Worm (Caenorhabditis elegans) whole organism, L4 larva: ENCODE data around the gene rcat-1.

Source experiments
- D1046.2 ChIP-seq: fragments of 200-800 bp; sonication (Bioruptor generic); IDR thresholded peaks from 2 replicates; pipeline ENCODE4 v1.3.6; 2022; ENCODE audit warnings: missing genetic modification characterization, missing compliant biosample characterization
- T20F7.1 ChIP-seq: fragments of 200-800 bp; sonication (Bioruptor generic); optimal IDR thresholded peaks from 2 replicates; lab custom pipeline; 2018; ENCODE audit warnings: mild to moderate bottlenecking, missing genetic modification characterization, missing compliant biosample characterization
- Y48G9A.11 ChIP-seq: fragments of 200-800 bp; sonication (Bioruptor generic); IDR thresholded peaks from 2 replicates; pipeline ENCODE4 v1.3.6; 2022; ENCODE audit warnings: missing genetic modification reagents, missing genetic modification characterization, missing compliant biosample characterization
- Y5F2A.4 ChIP-seq: fragments of 200-800 bp; sonication (Bioruptor generic); optimal IDR thresholded peaks from 2 replicates; lab custom pipeline; 2018; ENCODE audit warnings: mild to moderate bottlenecking, missing genetic modification characterization, missing compliant biosample characterization
- Y75B8A.6 ChIP-seq: fragments of 200-800 bp; sonication (Bioruptor generic); IDR thresholded peaks from 2 replicates; pipeline ENCODE4 v1.3.6; 2022; ENCODE audit warnings: missing genetic modification reagents, missing genetic modification characterization, missing compliant biosample characterization
- aly-2 ChIP-seq: sonication (generic microtip); optimal IDR thresholded peaks from 2 replicates; lab custom pipeline; 2018; ENCODE audit warnings: missing biosample characterization, missing genetic modification characterization
- arid-1 ChIP-seq: fragments of 200-800 bp; sonication (Bioruptor generic); conservative IDR thresholded peaks from 2 replicates; pipeline ENCODE4 v1.3.6; 2022; ENCODE audit warnings: missing genetic modification reagents, missing genetic modification characterization, missing compliant biosample characterization
- attf-4 ChIP-seq: sonication (generic microtip); optimal IDR thresholded peaks from 3 replicates; lab custom pipeline; 2017; ENCODE audit warnings: missing biosample characterization, missing genetic modification characterization
- ceh-20 ChIP-seq: fragments of 200-800 bp; sonication (Bioruptor generic); IDR thresholded peaks from 2 replicates; pipeline ENCODE4 v1.3.6; 2022; ENCODE audit warnings: missing genetic modification reagents, missing genetic modification characterization, missing compliant biosample characterization
- ceh-28 ChIP-seq: fragments of 150-350 bp; optimal IDR thresholded peaks from 2 replicates; lab custom pipeline; 2014; ENCODE audit warnings: missing biosample characterization, missing genetic modification reagents, missing genetic modification characterization
- ceh-32 ChIP-seq: sonication (generic microtip); optimal IDR thresholded peaks from 2 replicates; lab custom pipeline; 2016; ENCODE audit warnings: mild to moderate bottlenecking, missing genetic modification characterization, missing compliant biosample characterization; ENCODE audit not compliant: poor library complexity
- ceh-44 ChIP-seq: fragments of 200-800 bp; sonication (Bioruptor generic); IDR thresholded peaks from 2 replicates; pipeline ENCODE4 v1.3.6; 2022; ENCODE audit warnings: missing genetic modification reagents, missing genetic modification characterization, missing compliant biosample characterization
- ceh-82 ChIP-seq: sonication (generic microtip); optimal IDR thresholded peaks from 2 replicates; lab custom pipeline; 2017; ENCODE audit warnings: missing biosample characterization, missing genetic modification characterization
- ces-1 ChIP-seq: fragments of 150-350 bp; sonication (generic microtip); optimal IDR thresholded peaks from 4 replicates; lab custom pipeline; 2014; ENCODE audit warnings: missing biosample characterization, missing genetic modification reagents, missing genetic modification characterization
- cey-2 ChIP-seq: sonication (generic microtip); optimal IDR thresholded peaks from 3 replicates; lab custom pipeline; 2017; ENCODE audit warnings: missing genetic modification characterization, mild to moderate bottlenecking, missing compliant biosample characterization, antibody characterized with exemption, borderline replicate concordance; ENCODE audit not compliant: insufficient read depth
- daf-12 ChIP-seq: fragments of 150-350 bp; optimal IDR thresholded peaks from 2 replicates; lab custom pipeline; 2014; ENCODE audit warnings: missing biosample characterization, missing genetic modification reagents, missing genetic modification characterization
- daf-16 ChIP-seq, 3 experiments: sonication (generic microtip); optimal IDR thresholded peaks; 2 replicates each; lab custom pipeline; 2016 to 2017; ENCODE audit warnings: missing genetic modification characterization in 3 of 3, missing genetic modification reagents in 3 of 3, mild to moderate bottlenecking in 2 of 3, missing compliant biosample characterization in 2 of 3, missing biosample characterization in 1 of 3, moderate library complexity in 1 of 3
- dmd-6 ChIP-seq: fragments of 200-800 bp; sonication (Bioruptor generic); IDR thresholded peaks from 2 replicates; pipeline ENCODE4 v1.3.6; 2022; ENCODE audit warnings: missing genetic modification reagents, missing genetic modification characterization, missing compliant biosample characterization
- dmd-8 ChIP-seq: fragments of 200-800 bp; sonication (Bioruptor generic); IDR thresholded peaks from 2 replicates; pipeline ENCODE4 v1.3.6; 2022; ENCODE audit warnings: missing genetic modification characterization, missing compliant biosample characterization
- dmd-9 ChIP-seq: fragments of 200-800 bp; sonication (Bioruptor generic); IDR thresholded peaks from 2 replicates; pipeline ENCODE4 v1.3.6; 2022; ENCODE audit warnings: missing genetic modification reagents, missing genetic modification characterization, missing compliant biosample characterization
- dve-1 ChIP-seq: sonication (generic microtip); optimal IDR thresholded peaks from 2 replicates; lab custom pipeline; 2017; ENCODE audit warnings: antibody characterized with exemption, mild to moderate bottlenecking, missing genetic modification characterization, missing compliant biosample characterization; ENCODE audit not compliant: insufficient read depth
- fkh-10 ChIP-seq: fragments of 150-350 bp; optimal IDR thresholded peaks from 2 replicates; lab custom pipeline; 2014; ENCODE audit warnings: missing biosample characterization, missing genetic modification reagents, missing genetic modification characterization
- hlh-30 ChIP-seq: sonication (generic microtip); optimal IDR thresholded peaks from 2 replicates; lab custom pipeline; 2017; ENCODE audit warnings: antibody characterized with exemption, mild to moderate bottlenecking, missing genetic modification characterization, missing compliant biosample characterization; ENCODE audit not compliant: insufficient read depth
- lim-7 ChIP-seq: fragments of 200-800 bp; sonication (Bioruptor generic); IDR thresholded peaks from 2 replicates; pipeline ENCODE4 v1.3.6; 2022; ENCODE audit warnings: missing genetic modification characterization, missing compliant biosample characterization
- lin-1 ChIP-seq: fragments of 200-800 bp; sonication (Bioruptor generic); IDR thresholded peaks from 2 replicates; pipeline ENCODE4 v1.3.6; 2022; ENCODE audit warnings: missing genetic modification reagents, missing genetic modification characterization, missing compliant biosample characterization
- lin-13 ChIP-seq: fragments of 150-350 bp; optimal IDR thresholded peaks from 2 replicates; lab custom pipeline; 2014; ENCODE audit warnings: missing biosample characterization, missing genetic modification reagents, missing genetic modification characterization
- lir-3 ChIP-seq: sonication (generic microtip); optimal IDR thresholded peaks from 2 replicates; lab custom pipeline; 2016; ENCODE audit warnings: mild to moderate bottlenecking, missing genetic modification characterization, missing compliant biosample characterization
- lsy-2 ChIP-seq, 2 experiments: fragments of 150-350 bp in 1 of 2; sonication (generic microtip) in 1 of 2; optimal IDR thresholded peaks; 2 replicates each; lab custom pipeline; 2014 to 2017; ENCODE audit warnings: missing biosample characterization in 2 of 2, missing genetic modification characterization in 2 of 2
- madf-9 ChIP-seq: fragments of 200-800 bp; sonication (Bioruptor generic); conservative IDR thresholded peaks from 2 replicates; pipeline ENCODE4 v1.3.6; 2022; ENCODE audit warnings: missing genetic modification reagents, missing genetic modification characterization, missing compliant biosample characterization
- mep-1 ChIP-seq: fragments of 150-350 bp; sonication (generic microtip); optimal IDR thresholded peaks from 3 replicates; lab custom pipeline; 2014; ENCODE audit warnings: missing biosample characterization, missing genetic modification characterization
- mes-2 ChIP-seq: sonication (generic microtip); optimal IDR thresholded peaks from 2 replicates; lab custom pipeline; 2016; ENCODE audit warnings: missing genotype, mild to moderate bottlenecking, missing genetic modification characterization, missing compliant biosample characterization; ENCODE audit not compliant: poor library complexity, severe bottlenecking
- nhr-10 ChIP-seq: fragments of 150-350 bp; optimal IDR thresholded peaks from 2 replicates; lab custom pipeline; 2014; ENCODE audit warnings: missing biosample characterization, missing genetic modification characterization
- nhr-11 ChIP-seq: fragments of 150-350 bp; optimal IDR thresholded peaks from 2 replicates; lab custom pipeline; 2014; ENCODE audit warnings: missing biosample characterization, missing genetic modification characterization
- nhr-237 ChIP-seq: sonication (generic microtip); optimal IDR thresholded peaks from 2 replicates; lab custom pipeline; 2017; ENCODE audit warnings: missing biosample characterization, missing genetic modification characterization
- nhr-28 ChIP-seq: fragments of 150-350 bp; optimal IDR thresholded peaks from 2 replicates; lab custom pipeline; 2014; ENCODE audit warnings: missing biosample characterization, missing genetic modification characterization
- nhr-41 ChIP-seq: fragments of 200-800 bp; sonication (Bioruptor generic); IDR thresholded peaks from 2 replicates; pipeline ENCODE4 v1.3.6; 2022; ENCODE audit warnings: missing genetic modification reagents, missing genetic modification characterization, missing compliant biosample characterization
- nhr-42 ChIP-seq: fragments of 200-800 bp; sonication (Bioruptor generic); IDR thresholded peaks from 2 replicates; pipeline ENCODE4 v1.3.6; 2022; ENCODE audit warnings: missing genetic modification characterization, missing compliant biosample characterization
- nhr-6 ChIP-seq: fragments of 150-350 bp; optimal IDR thresholded peaks from 2 replicates; lab custom pipeline; 2014; ENCODE audit warnings: missing biosample characterization, missing genetic modification characterization
- pha-4 ChIP-seq, 2 experiments: fragments of 150-350 bp in 1 of 2; fragments of 200-800 bp in 1 of 2; sonication (Bioruptor generic) in 1 of 2; IDR thresholded peaks in 1 of 2; optimal IDR thresholded peaks in 1 of 2; 2 replicates each; pipeline versions ENCODE4 v1.3.6 to Lab custom; 2014 to 2022; ENCODE audit warnings: missing genetic modification characterization in 2 of 2, missing genetic modification reagents in 2 of 2, missing biosample characterization in 1 of 2, missing compliant biosample characterization in 1 of 2
- pqm-1 ChIP-seq: sonication (generic microtip); optimal IDR thresholded peaks from 2 replicates; lab custom pipeline; 2017; ENCODE audit warnings: missing biosample characterization, missing genetic modification characterization
- rbr-2 ChIP-seq: sonication (generic microtip); optimal IDR thresholded peaks from 2 replicates; lab custom pipeline; 2016; ENCODE audit warnings: missing genotype, missing genetic modification characterization, missing compliant biosample characterization
- saeg-2 ChIP-seq: fragments of 200-800 bp; sonication (Bioruptor generic); IDR thresholded peaks from 2 replicates; pipeline ENCODE4 v1.3.6; 2022; ENCODE audit warnings: missing genetic modification reagents, missing genetic modification characterization, missing compliant biosample characterization
- set-16 ChIP-seq: fragments of 200-800 bp; sonication (Bioruptor generic); IDR thresholded peaks from 2 replicates; pipeline ENCODE4 v1.3.6; 2022; ENCODE audit warnings: missing genetic modification reagents, missing genetic modification characterization, missing compliant biosample characterization
- skn-1 ChIP-seq: fragments of 150-350 bp; optimal IDR thresholded peaks from 2 replicates; lab custom pipeline; 2014; ENCODE audit warnings: missing biosample characterization, missing genetic modification characterization
- snpc-1.2 ChIP-seq: fragments of 200-800 bp; sonication (Bioruptor generic); IDR thresholded peaks from 2 replicates; pipeline ENCODE4 v1.3.6; 2022; ENCODE audit warnings: missing genetic modification reagents, missing genetic modification characterization, missing compliant biosample characterization
- tra-1 ChIP-seq: fragments of 200-800 bp; sonication (Bioruptor generic); IDR thresholded peaks from 2 replicates; pipeline ENCODE4 v1.3.6; 2022; ENCODE audit warnings: missing genetic modification reagents, missing genetic modification characterization, missing compliant biosample characterization
- zag-1 ChIP-seq: fragments of 150-350 bp; optimal IDR thresholded peaks from 2 replicates; lab custom pipeline; 2014; ENCODE audit warnings: missing biosample characterization, missing genetic modification characterization
- zfp-2 ChIP-seq: sonication (generic microtip); optimal IDR thresholded peaks from 2 replicates; lab custom pipeline; 2016; ENCODE audit warnings: mild to moderate bottlenecking, missing genetic modification characterization, missing compliant biosample characterization
- ztf-7 ChIP-seq: fragments of 150-350 bp; optimal IDR thresholded peaks from 2 replicates; lab custom pipeline; 2014; ENCODE audit warnings: missing biosample characterization, missing genetic modification characterization

Gene rcat-1

ce11 chrIV:262460-262859, 7.2 kb upstream of the rcat-1 start:
- no peak for TF ChIP-seq dve-1 (tag; lab: Kevin White, UChicago)
- TF ChIP-seq dmd-9 (GFP tag; lab: Robert Waterston, UW), result no peak
- no peak for TF ChIP-seq pha-4 (GFP tag; IDR thresholded peaks at IDR 0.05; lab: Robert Waterston, UW)
- TF ChIP-seq pha-4 (tag; optimal IDR thresholded peaks at IDR 0.05; lab: Kevin White, UChicago), result no peak
- TF ChIP-seq ceh-28 (tag; lab: Kevin White, UChicago), result no peak
- TF ChIP-seq nhr-10 (tag; lab: Kevin White, UChicago), result no peak
- no peak for TF ChIP-seq nhr-28 (tag; lab: Kevin White, UChicago)
- no peak for TF ChIP-seq daf-12
- no peak for TF ChIP-seq ces-1 (GFP tag; lab: Kevin White, UChicago)
- TF ChIP-seq lin-1 (GFP tag; lab: Robert Waterston, UW), result no peak
- no peak for TF ChIP-seq Y75B8A.6
- TF ChIP-seq nhr-11 (tag; lab: Kevin White, UChicago), result no peak
- no peak for TF ChIP-seq snpc-1.2 (GFP tag; lab: Robert Waterston, UW)
- TF ChIP-seq zag-1 (tag; lab: Kevin White, UChicago), result no peak
- TF ChIP-seq fkh-10 (GFP tag; lab: Kevin White, UChicago), result no peak
- no peak for TF ChIP-seq lin-13 (GFP tag; lab: Kevin White, UChicago)
- TF ChIP-seq hlh-30 (tag; lab: Kevin White, UChicago), result no peak
- TF ChIP-seq rbr-2 (tag; lab: Kevin White, UChicago), result no peak
- TF ChIP-seq dmd-8 (GFP tag; lab: Robert Waterston, UW), result no peak
- TF ChIP-seq lsy-2 (tag; optimal IDR thresholded peaks at IDR 0.05; lab: Kevin White, UChicago), result no peak

DNA sequence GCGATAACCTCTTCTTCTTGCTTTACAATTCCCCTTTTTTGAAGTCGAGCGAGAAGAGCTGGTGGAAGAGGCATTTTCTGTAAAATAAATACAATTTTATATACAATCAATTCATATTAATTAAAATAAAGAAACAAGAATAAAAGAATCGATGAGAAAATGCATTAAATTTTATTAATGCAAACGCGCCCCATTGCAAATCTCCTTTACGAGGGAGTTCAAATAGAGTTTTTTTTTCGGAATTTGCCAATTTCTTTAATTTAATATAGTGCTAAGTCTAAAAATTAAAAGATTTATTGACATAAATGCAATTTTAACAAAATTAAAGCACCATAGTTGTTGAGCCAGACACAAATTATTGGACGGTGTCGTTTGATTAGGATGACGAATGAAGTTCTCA, 6.4 kb upstream of the rcat-1 start, which contains the start of gene pqbp-1.1:
Gene pqbp-1.1 (minus strand): TSS at position 77 of the 400 bp plus-strand sequence.
- peak; percentile 79 for TF ChIP-seq mep-1 (tag; lab: Kevin White, UChicago)
- TF ChIP-seq ceh-32 (tag; lab: Kevin White, UChicago), result no peak
- no peak for TF ChIP-seq nhr-6 (tag; lab: Kevin White, UChicago)
- peak; percentile 50 for TF ChIP-seq dve-1 (tag; lab: Kevin White, UChicago)
- TF ChIP-seq D1046.2 (GFP tag; lab: Robert Waterston, UW), result no peak
- no peak for TF ChIP-seq set-16 (GFP tag; lab: Robert Waterston, UW)
- TF ChIP-seq cey-2, result no peak
- no peak for TF ChIP-seq lim-7 (GFP tag; lab: Robert Waterston, UW)
- peak; percentile 49 for TF ChIP-seq mes-2 (tag; lab: Kevin White, UChicago)
- TF ChIP-seq zag-1 (tag; lab: Kevin White, UChicago), result no peak
- TF ChIP-seq fkh-10 (GFP tag; lab: Kevin White, UChicago), result peak; percentile 13
- TF ChIP-seq nhr-41 (GFP tag; lab: Robert Waterston, UW), result no peak
- TF ChIP-seq dmd-6 (GFP tag; lab: Robert Waterston, UW), result no peak
- no peak for TF ChIP-seq lir-3 (tag; lab: Kevin White, UChicago)
- no peak for TF ChIP-seq ceh-44 (GFP tag; lab: Robert Waterston, UW)
- no peak for TF ChIP-seq aly-2 (tag; lab: Kevin White, UChicago)
- TF ChIP-seq T20F7.1 (GFP tag; lab: Kevin White, UChicago), result no peak
- TF ChIP-seq skn-1, result no peak
- no peak for TF ChIP-seq madf-9 (GFP tag; lab: Robert Waterston, UW)
- no peak for TF ChIP-seq attf-4 (tag; lab: Kevin White, UChicago)
- TF ChIP-seq nhr-42 (GFP tag; lab: Robert Waterston, UW), result no peak
- TF ChIP-seq saeg-2 (GFP tag; lab: Robert Waterston, UW), result no peak
- TF ChIP-seq zfp-2 (tag; lab: Kevin White, UChicago), result no peak
- no peak for TF ChIP-seq nhr-237
- TF ChIP-seq Y5F2A.4 (GFP tag; lab: Kevin White, UChicago), result no peak
- no peak for TF ChIP-seq ztf-7
- no peak for TF ChIP-seq pqm-1 (tag; lab: Kevin White, UChicago)
- no peak for TF ChIP-seq ceh-20 (GFP tag; lab: Robert Waterston, UW)
- TF ChIP-seq arid-1 (GFP tag; lab: Robert Waterston, UW), result no peak
- no peak for TF ChIP-seq dmd-8 (GFP tag; lab: Robert Waterston, UW)
- TF ChIP-seq tra-1 (GFP tag; lab: Robert Waterston, UW), result no peak
- no peak for TF ChIP-seq ceh-82 (tag; lab: Kevin White, UChicago)
- no peak for TF ChIP-seq daf-16 (GFP tag; optimal IDR thresholded peaks at IDR 0.05; lab: Kevin White, UChicago)
- no peak for TF ChIP-seq daf-16 (tag; optimal IDR thresholded peaks at IDR 0.05; lab: Kevin White, UChicago)
- no peak for TF ChIP-seq Y48G9A.11
